Worm (Caenorhabditis elegans): ENCODE results near the gene cup-14.
"Not testable (repeated sequence)": the region's sequence is repeated elsewhere in the genome, so short reads cannot be mapped to it uniquely, and the experiment has no call there.

ce11 chrII:13818043-13818442 is 54.0 kb downstream of the cup-14 start, which contains the start of gene his-16:
- not testable (repeated sequence) for TF ChIP-seq him-1, W03F9.2 (tag; optimal IDR thresholded peaks at IDR 0.05)
